Worm (Caenorhabditis elegans) whole organism, L3 larva: ENCODE results near the gene catp-5.

Experiments
- ceh-28 ChIP-seq: fragments of 150-350 bp; optimal IDR thresholded peaks from 2 replicates; lab custom pipeline; 2014; ENCODE audit warnings: missing biosample characterization, missing genetic modification reagents, missing genetic modification characterization
- fkh-10 ChIP-seq: sonication (generic microtip); optimal IDR thresholded peaks from 2 replicates; lab custom pipeline; 2017; ENCODE audit warnings: missing biosample characterization, missing genetic modification reagents, missing genetic modification characterization
- fkh-2 ChIP-seq: fragments of 150-350 bp; optimal IDR thresholded peaks from 2 replicates; lab custom pipeline; 2014; ENCODE audit warnings: missing biosample characterization, missing genetic modification reagents, missing genetic modification characterization
- jun-1 ChIP-seq: fragments of 150-350 bp; optimal IDR thresholded peaks from 2 replicates; lab custom pipeline; 2014; ENCODE audit warnings: missing biosample characterization, missing genetic modification reagents, missing genetic modification characterization
- lin-15B ChIP-seq: fragments of 150-350 bp; optimal IDR thresholded peaks from 2 replicates; lab custom pipeline; 2014; ENCODE audit warnings: missing biosample characterization, missing genetic modification characterization
- lsy-12 ChIP-seq: sonication (generic microtip); optimal IDR thresholded peaks from 2 replicates; lab custom pipeline; 2016; ENCODE audit warnings: mild to moderate bottlenecking, missing genetic modification characterization, missing compliant biosample characterization
- nfya-1 ChIP-seq: sonication (generic microtip); optimal IDR thresholded peaks from 2 replicates; lab custom pipeline; 2017; ENCODE audit warnings: missing genetic modification characterization, mild to moderate bottlenecking, missing compliant biosample characterization, antibody characterized with exemption, moderate library complexity; ENCODE audit not compliant: insufficient read depth
- nhr-11 ChIP-seq: fragments of 150-350 bp; optimal IDR thresholded peaks from 2 replicates; lab custom pipeline; 2014; ENCODE audit warnings: missing biosample characterization, missing genetic modification characterization
- nhr-12 ChIP-seq: fragments of 150-350 bp; optimal IDR thresholded peaks from 2 replicates; lab custom pipeline; 2014; ENCODE audit warnings: missing biosample characterization, missing genetic modification characterization
- unc-39 ChIP-seq: sonication (generic microtip); optimal IDR thresholded peaks from 4 replicates; lab custom pipeline; 2017; ENCODE audit warnings: missing biosample characterization, missing genetic modification characterization
- unc-62 ChIP-seq: fragments of 150-350 bp; sonication (generic microtip); optimal IDR thresholded peaks from 4 replicates; lab custom pipeline; 2014; ENCODE audit warnings: missing biosample characterization, missing genetic modification reagents, missing genetic modification characterization
- ztf-11 ChIP-seq: fragments of 150-350 bp; optimal IDR thresholded peaks from 2 replicates; lab custom pipeline; 2014; ENCODE audit warnings: missing biosample characterization, missing genetic modification characterization

ce11 chrX:8147398-8147797 is 48.7 kb upstream of the catp-5 start, which contains the start of gene C02B8.1:
- TF ChIP-seq nhr-11 (no peak), nhr-12 (tag; lab: Kevin White, UChicago) (no peak), jun-1 (tag; lab: Kevin White, UChicago) (no peak), fkh-2 (no peak), nfya-1 (tag; lab: Kevin White, UChicago) (no peak), fkh-10 (GFP tag; lab: Kevin White, UChicago) (no peak), unc-39 (tag; lab: Kevin White, UChicago) (no peak), lsy-12 (tag; lab: Kevin White, UChicago) (no peak), ztf-11 (tag; lab: Kevin White, UChicago) (no peak), lin-15B (tag; lab: Kevin White, UChicago) (no peak), ceh-28 (tag; lab: Kevin White, UChicago) (no peak), unc-62 (GFP tag; lab: Kevin White, UChicago) (no peak)
